Fruit fly (Drosophila melanogaster): ENCODE results near the gene Taf10b.

Gene Taf10b

DNA sequence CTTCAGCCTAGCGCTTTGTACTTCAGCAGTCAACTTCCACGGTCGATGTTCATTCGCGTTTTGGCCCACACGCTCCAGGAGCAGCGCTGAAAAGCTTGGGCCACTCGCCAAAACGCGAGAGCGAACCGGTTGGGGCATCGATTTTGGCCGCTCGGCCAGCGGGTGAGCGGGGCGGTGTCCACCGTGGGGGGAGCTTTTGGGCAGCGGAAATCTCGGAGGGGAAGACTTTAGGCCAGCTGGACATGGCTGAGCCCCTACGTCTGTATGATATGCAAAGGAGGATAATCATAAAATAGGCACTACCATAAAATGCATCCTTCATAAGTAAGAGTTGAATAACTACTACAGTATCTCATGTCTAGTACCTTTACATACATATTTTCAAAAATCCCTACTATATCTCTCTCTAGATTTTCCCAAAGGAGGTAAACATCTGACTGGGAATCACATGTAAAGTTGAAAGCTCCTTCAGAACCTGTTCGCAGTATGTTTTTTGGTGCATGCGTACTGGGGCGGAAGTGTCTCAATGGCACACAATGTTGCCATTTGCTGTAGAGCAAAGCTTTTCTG, 32.3 kb upstream of the Taf10b start, which contains the start of gene Syt1 (continued):
- TF ChIP-seq CG14860 (GFP tag; IDR thresholded peaks at IDR 0.05; ENCODE audit: partially characterized antibody) = no peak
- no peak for TF ChIP-seq CG15601 (tag; optimal IDR thresholded peaks at IDR 0.05)
- no peak for TF ChIP-seq C15 (GFP tag; IDR thresholded peaks at IDR 0.05)
- TF ChIP-seq CG10209 (GFP tag; optimal IDR thresholded peaks at IDR 0.05) = no peak
- TF ChIP-seq zfh1 (GFP tag; IDR thresholded peaks at IDR 0.05) = no peak
- TF ChIP-seq croc (GFP tag; conservative IDR thresholded peaks at IDR 0.05) = no peak
- no peak for TF ChIP-seq Mad (GFP tag; optimal IDR thresholded peaks at IDR 0.05)
- TF ChIP-seq insv (GFP tag; optimal IDR thresholded peaks at IDR 0.05) = no peak
- no peak for TF ChIP-seq trem (tag; optimal IDR thresholded peaks at IDR 0.05)
- TF ChIP-seq slp2 (GFP tag; optimal IDR thresholded peaks at IDR 0.05) = no peak
- no peak for TF ChIP-seq jing (GFP tag; optimal IDR thresholded peaks at IDR 0.05)
- no peak for TF ChIP-seq CG11723 (GFP tag; optimal IDR thresholded peaks at IDR 0.05)
- no peak for TF ChIP-seq vfl (GFP tag; optimal IDR thresholded peaks at IDR 0.05)
- peak; percentile 22 for TF ChIP-seq gro (GFP tag; optimal IDR thresholded peaks at IDR 0.05)
- TF ChIP-seq crol (GFP tag; IDR thresholded peaks at IDR 0.05) = peak; percentile 86
- peak; percentile 35; the same call in 1 of the 2 replicates for TF ChIP-seq CG9932 (GFP tag; IDR thresholded peaks at IDR 0.05)
- TF ChIP-seq Dip3 (GFP tag; optimal IDR thresholded peaks at IDR 0.05) = no peak
- no peak for TF ChIP-seq CG7928 (GFP tag; optimal IDR thresholded peaks at IDR 0.05)
- TF ChIP-seq CG15073 (GFP tag; optimal IDR thresholded peaks at IDR 0.05) = no peak
- TF ChIP-seq YL-1 (GFP tag; optimal IDR thresholded peaks at IDR 0.05) = no peak
- TF ChIP-seq Trl (optimal IDR thresholded peaks at IDR 0.05) = no peak
- TF ChIP-seq Trl (GFP tag; optimal IDR thresholded peaks at IDR 0.05) = no peak
- TF ChIP-seq CG3838 (GFP tag; optimal IDR thresholded peaks at IDR 0.05) = no peak
- TF ChIP-seq bcd (GFP tag; optimal IDR thresholded peaks at IDR 0.05) = no peak
- TF ChIP-seq CG10274 (GFP tag; optimal IDR thresholded peaks at IDR 0.05) = peak; percentile 84
- peak; percentile 16; the same call in 1 of the 2 replicates for TF ChIP-seq slbo (GFP tag; IDR thresholded peaks at IDR 0.05)
- TF ChIP-seq CG16779 (GFP tag; IDR thresholded peaks at IDR 0.05) = 0 out of 2 replicates have a peak, but pooled peaks have one; percentile 32
- TF ChIP-seq CG11695 (GFP tag; IDR thresholded peaks at IDR 0.05) = no peak
- no peak for TF ChIP-seq CG8290 (GFP tag; optimal IDR thresholded peaks at IDR 0.05)
- TF ChIP-seq CG8290 (tag; optimal IDR thresholded peaks at IDR 0.05) = peak in 1 of 2 experiments; percentile 0
- TF ChIP-seq esg (GFP tag; conservative IDR thresholded peaks at IDR 0.05) = no peak
- TF ChIP-seq onecut (GFP tag; IDR thresholded peaks at IDR 0.05) = peak; percentile 99
- no peak for TF ChIP-seq stwl (tag; optimal IDR thresholded peaks at IDR 0.05)
- peak; percentile 2 for TF ChIP-seq CG2120 (GFP tag; optimal IDR thresholded peaks at IDR 0.05)
- TF ChIP-seq Fer2 (tag; optimal IDR thresholded peaks at IDR 0.05) = no peak
- TF ChIP-seq bab2 (GFP tag; optimal IDR thresholded peaks at IDR 0.05) = no peak
- no peak for TF ChIP-seq Aef1 (GFP tag; IDR thresholded peaks at IDR 0.05)
- no peak for TF ChIP-seq CG11560 (tag; IDR thresholded peaks at IDR 0.05)
- TF ChIP-seq fd3F (GFP tag; optimal IDR thresholded peaks at IDR 0.05) = no peak
- TF ChIP-seq lov (optimal IDR thresholded peaks at IDR 0.05) = no peak
- no peak for TF ChIP-seq lov (GFP tag; IDR thresholded peaks at IDR 0.05)
- TF ChIP-seq dm (GFP tag; optimal IDR thresholded peaks at IDR 0.05) = no peak
- TF ChIP-seq dysf (GFP tag; IDR thresholded peaks at IDR 0.05) = peak; percentile 42; the same call in 1 of the 3 replicates
- TF ChIP-seq CG17385 (GFP tag; optimal IDR thresholded peaks at IDR 0.05) = no peak
- TF ChIP-seq Dbx (GFP tag; IDR thresholded peaks at IDR 0.05) = peak; percentile 27; the same call in 1 of the 3 replicates
- TF ChIP-seq CG15479 (GFP tag; optimal IDR thresholded peaks at IDR 0.05) = no peak
- no peak for TF ChIP-seq Awh (GFP tag; IDR thresholded peaks at IDR 0.05)
- no peak for TF ChIP-seq CG13894 (tag; optimal IDR thresholded peaks at IDR 0.05)
- no peak for TF ChIP-seq CG6272 (GFP tag; IDR thresholded peaks at IDR 0.05)
- TF ChIP-seq CG11696 (GFP tag; IDR thresholded peaks at IDR 0.05) = no peak
- no peak for TF ChIP-seq CG8944 (GFP tag; optimal IDR thresholded peaks at IDR 0.05)
- TF ChIP-seq shn (GFP tag; optimal IDR thresholded peaks at IDR 0.05) = no peak
- TF ChIP-seq Ptx1 (GFP tag; IDR thresholded peaks at IDR 0.05) = no peak

Data from whole organism, embryonic.